Worm (Caenorhabditis elegans) whole organism, L4 larva: ENCODE data around the gene B0228.1.
A peak's percentile ranks its signal among the peaks of the same experiment; 100 is the strongest.

ENCODE experiments used
- F49E8.2 ChIP-seq: sonication (generic microtip); optimal IDR thresholded peaks from 2 replicates; lab custom pipeline; 2016; ENCODE audit warnings: missing compliant biosample characterization, mild to moderate bottlenecking, missing genetic modification characterization, borderline replicate concordance
- R02D3.7 ChIP-seq: fragments of 150-350 bp; sonication (generic microtip); optimal IDR thresholded peaks from 3 replicates; lab custom pipeline; 2014; ENCODE audit warnings: missing biosample characterization, missing genetic modification characterization
- ZK337.2 ChIP-seq: fragments of 200-800 bp; sonication (Bioruptor generic); IDR thresholded peaks from 2 replicates; pipeline ENCODE4 v1.3.6; 2022; ENCODE audit warnings: missing genetic modification reagents, missing genetic modification characterization, missing compliant biosample characterization
- aha-1 ChIP-seq: fragments of 150-350 bp; peaks from one replicate; lab custom pipeline; 2014; ENCODE audit warnings: missing biosample characterization, missing genetic modification characterization
- aly-2 ChIP-seq: sonication (generic microtip); optimal IDR thresholded peaks from 2 replicates; lab custom pipeline; 2018; ENCODE audit warnings: missing biosample characterization, missing genetic modification characterization
- ceh-44 ChIP-seq: fragments of 200-800 bp; sonication (Bioruptor generic); IDR thresholded peaks from 2 replicates; pipeline ENCODE4 v1.3.6; 2022; ENCODE audit warnings: missing genetic modification reagents, missing genetic modification characterization, missing compliant biosample characterization
- ceh-62 ChIP-seq: sonication (generic microtip); optimal IDR thresholded peaks from 2 replicates; lab custom pipeline; 2017; ENCODE audit warnings: missing biosample characterization, missing genetic modification characterization
- ces-1 ChIP-seq: fragments of 150-350 bp; sonication (generic microtip); optimal IDR thresholded peaks from 4 replicates; lab custom pipeline; 2014; ENCODE audit warnings: missing biosample characterization, missing genetic modification reagents, missing genetic modification characterization
- ctbp-1 ChIP-seq: fragments of 200-800 bp; sonication (Bioruptor generic); IDR thresholded peaks from 2 replicates; pipeline ENCODE4 v1.3.6; 2022; ENCODE audit warnings: missing genetic modification reagents, missing genetic modification characterization, missing compliant biosample characterization
- daf-12 ChIP-seq: fragments of 150-350 bp; optimal IDR thresholded peaks from 2 replicates; lab custom pipeline; 2014; ENCODE audit warnings: missing biosample characterization, missing genetic modification reagents, missing genetic modification characterization
- daf-16 ChIP-seq, 3 experiments: sonication (generic microtip); optimal IDR thresholded peaks; 2 replicates each; lab custom pipeline; 2016 to 2017; ENCODE audit warnings: missing genetic modification characterization in 3 of 3, missing genetic modification reagents in 3 of 3, mild to moderate bottlenecking in 2 of 3, missing compliant biosample characterization in 2 of 3, missing biosample characterization in 1 of 3, moderate library complexity in 1 of 3
- dmd-8 ChIP-seq: fragments of 200-800 bp; sonication (Bioruptor generic); IDR thresholded peaks from 2 replicates; pipeline ENCODE4 v1.3.6; 2022; ENCODE audit warnings: missing genetic modification characterization, missing compliant biosample characterization
- dmd-9 ChIP-seq: fragments of 200-800 bp; sonication (Bioruptor generic); IDR thresholded peaks from 2 replicates; pipeline ENCODE4 v1.3.6; 2022; ENCODE audit warnings: missing genetic modification reagents, missing genetic modification characterization, missing compliant biosample characterization
- dpl-1 ChIP-seq: fragments of 150-350 bp; optimal IDR thresholded peaks from 2 replicates; lab custom pipeline; 2014; ENCODE audit warnings: missing biosample characterization, missing genetic modification reagents, missing genetic modification characterization
- dve-1 ChIP-seq: sonication (generic microtip); optimal IDR thresholded peaks from 2 replicates; lab custom pipeline; 2017; ENCODE audit warnings: antibody characterized with exemption, mild to moderate bottlenecking, missing genetic modification characterization, missing compliant biosample characterization; ENCODE audit not compliant: insufficient read depth
- egl-27 ChIP-seq: sonication (generic microtip); optimal IDR thresholded peaks from 3 replicates; lab custom pipeline; 2017; ENCODE audit warnings: missing biosample characterization, missing genetic modification reagents, missing genetic modification characterization
- gei-8 ChIP-seq: fragments of 200-800 bp; sonication (Bioruptor generic); optimal IDR thresholded peaks from 2 replicates; lab custom pipeline; 2018; ENCODE audit warnings: mild to moderate bottlenecking, missing genetic modification characterization, missing compliant biosample characterization
- hif-1 ChIP-seq, 2 experiments: sonication (generic microtip); optimal IDR thresholded peaks; 2 replicates each; lab custom pipeline; 2016 to 2017; ENCODE audit warnings: missing compliant biosample characterization in 2 of 2, missing genetic modification characterization in 2 of 2, missing genetic modification reagents in 2 of 2, missing genotype in 2 of 2, mild to moderate bottlenecking in 1 of 2
- hlh-11 ChIP-seq: fragments of 200-800 bp; sonication (Bioruptor generic); optimal IDR thresholded peaks from 2 replicates; lab custom pipeline; 2018; ENCODE audit warnings: mild to moderate bottlenecking, missing genetic modification characterization, missing compliant biosample characterization
- lim-7 ChIP-seq: fragments of 200-800 bp; sonication (Bioruptor generic); IDR thresholded peaks from 2 replicates; pipeline ENCODE4 v1.3.6; 2022; ENCODE audit warnings: missing genetic modification characterization, missing compliant biosample characterization
- lin-1 ChIP-seq: fragments of 200-800 bp; sonication (Bioruptor generic); IDR thresholded peaks from 2 replicates; pipeline ENCODE4 v1.3.6; 2022; ENCODE audit warnings: missing genetic modification reagents, missing genetic modification characterization, missing compliant biosample characterization
- lin-13 ChIP-seq: fragments of 150-350 bp; optimal IDR thresholded peaks from 2 replicates; lab custom pipeline; 2014; ENCODE audit warnings: missing biosample characterization, missing genetic modification reagents, missing genetic modification characterization
- lin-38 ChIP-seq: fragments of 200-800 bp; sonication (Bioruptor generic); IDR thresholded peaks from 2 replicates; pipeline ENCODE4 v1.3.6; 2022; ENCODE audit warnings: missing genetic modification reagents, missing genetic modification characterization, missing compliant biosample characterization
- lir-3 ChIP-seq: sonication (generic microtip); optimal IDR thresholded peaks from 2 replicates; lab custom pipeline; 2016; ENCODE audit warnings: mild to moderate bottlenecking, missing genetic modification characterization, missing compliant biosample characterization
- lsy-2 ChIP-seq, 2 experiments: fragments of 150-350 bp in 1 of 2; sonication (generic microtip) in 1 of 2; optimal IDR thresholded peaks; 2 replicates each; lab custom pipeline; 2014 to 2017; ENCODE audit warnings: missing biosample characterization in 2 of 2, missing genetic modification characterization in 2 of 2
- mdl-1 ChIP-seq, 2 experiments: fragments of 150-350 bp in 1 of 2; sonication (generic microtip) in 1 of 2; optimal IDR thresholded peaks; 2 replicates each; lab custom pipeline; 2014 to 2017; ENCODE audit warnings: missing biosample characterization in 2 of 2, missing genetic modification characterization in 2 of 2
- mep-1 ChIP-seq: fragments of 150-350 bp; sonication (generic microtip); optimal IDR thresholded peaks from 3 replicates; lab custom pipeline; 2014; ENCODE audit warnings: missing biosample characterization, missing genetic modification characterization
- mes-2 ChIP-seq: sonication (generic microtip); optimal IDR thresholded peaks from 2 replicates; lab custom pipeline; 2016; ENCODE audit warnings: missing genotype, mild to moderate bottlenecking, missing genetic modification characterization, missing compliant biosample characterization; ENCODE audit not compliant: poor library complexity, severe bottlenecking
- nhr-11 ChIP-seq: fragments of 150-350 bp; optimal IDR thresholded peaks from 2 replicates; lab custom pipeline; 2014; ENCODE audit warnings: missing biosample characterization, missing genetic modification characterization
- nhr-25 ChIP-seq: sonication (generic microtip); optimal IDR thresholded peaks from 2 replicates; lab custom pipeline; 2017; ENCODE audit warnings: missing genetic modification characterization, mild to moderate bottlenecking, missing compliant biosample characterization, antibody characterized with exemption, moderate library complexity, borderline replicate concordance; ENCODE audit not compliant: insufficient read depth
- nhr-28 ChIP-seq: fragments of 150-350 bp; optimal IDR thresholded peaks from 2 replicates; lab custom pipeline; 2014; ENCODE audit warnings: missing biosample characterization, missing genetic modification characterization
- nhr-76 ChIP-seq: fragments of 150-350 bp; optimal IDR thresholded peaks from 2 replicates; lab custom pipeline; 2014; ENCODE audit warnings: missing biosample characterization, missing genetic modification characterization
- nhr-77 ChIP-seq: fragments of 150-350 bp; optimal IDR thresholded peaks from 2 replicates; lab custom pipeline; 2014; ENCODE audit warnings: missing biosample characterization, missing genetic modification characterization
- pha-4 ChIP-seq, 2 experiments: fragments of 150-350 bp in 1 of 2; fragments of 200-800 bp in 1 of 2; sonication (Bioruptor generic) in 1 of 2; IDR thresholded peaks in 1 of 2; optimal IDR thresholded peaks in 1 of 2; 2 replicates each; pipeline versions ENCODE4 v1.3.6 to Lab custom; 2014 to 2022; ENCODE audit warnings: missing genetic modification characterization in 2 of 2, missing genetic modification reagents in 2 of 2, missing biosample characterization in 1 of 2, missing compliant biosample characterization in 1 of 2
- snpc-4 ChIP-seq: fragments of 150-350 bp; optimal IDR thresholded peaks from 2 replicates; lab custom pipeline; 2014; ENCODE audit warnings: missing biosample characterization, missing genetic modification characterization
- tra-1 ChIP-seq: fragments of 200-800 bp; sonication (Bioruptor generic); IDR thresholded peaks from 2 replicates; pipeline ENCODE4 v1.3.6; 2022; ENCODE audit warnings: missing genetic modification reagents, missing genetic modification characterization, missing compliant biosample characterization
- unc-130 ChIP-seq: sonication (generic microtip); optimal IDR thresholded peaks from 2 replicates; lab custom pipeline; 2016; ENCODE audit warnings: missing genetic modification reagents, missing genetic modification characterization, missing compliant biosample characterization
- unc-62 ChIP-seq, 3 experiments: fragments of 150-350 bp in 1 of 3; sonication (generic microtip); optimal IDR thresholded peaks in 2 of 3; peaks in 1 of 3; 1 replicate in 1 of 3; 2 replicates in 2 of 3; lab custom pipeline; 2014 to 2017; ENCODE audit warnings: missing biosample characterization in 3 of 3, missing genetic modification characterization in 3 of 3, missing genetic modification reagents in 3 of 3, missing genotype in 1 of 3
- zag-1 ChIP-seq: fragments of 150-350 bp; optimal IDR thresholded peaks from 2 replicates; lab custom pipeline; 2014; ENCODE audit warnings: missing biosample characterization, missing genetic modification characterization

The B0228.1 gene

DNA sequence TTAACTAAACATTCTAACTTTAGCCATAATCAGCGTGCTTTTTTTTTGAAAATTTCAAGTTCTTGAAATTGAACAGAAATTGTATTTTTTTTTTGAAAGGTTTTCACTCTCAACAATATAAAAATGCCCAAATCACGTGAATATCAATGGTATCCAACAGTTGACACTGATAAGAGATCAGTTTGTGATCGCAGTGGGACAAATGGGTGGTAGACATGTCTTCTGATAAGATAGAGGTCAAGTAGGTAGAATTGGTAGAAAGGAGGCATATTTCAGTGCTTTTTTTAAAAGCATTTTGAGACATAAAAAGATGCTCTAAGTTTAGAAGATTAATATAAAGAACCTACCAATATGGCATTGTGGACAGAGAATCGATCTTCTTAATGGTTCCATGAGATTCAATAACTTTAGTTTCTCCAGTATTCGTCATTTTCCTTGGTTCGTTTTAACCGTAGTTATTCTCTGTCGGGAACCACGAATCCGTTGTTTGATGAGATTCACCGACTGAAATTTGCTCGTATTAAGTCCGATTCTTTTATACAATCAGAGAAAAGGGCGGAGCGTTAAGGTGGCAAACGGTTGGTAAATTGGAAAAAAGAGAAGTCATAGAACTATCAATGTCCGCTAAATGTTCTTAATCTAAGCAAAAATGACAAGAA is 22.3 kb downstream of the B0228.1 start, which contains the start of gene mthf-1 (continued):
- no peak for TF ChIP-seq ces-1
- TF ChIP-seq nhr-77 (tag; lab: Kevin White, UChicago): peak; percentile 44
- TF ChIP-seq tra-1 (GFP tag; lab: Robert Waterston, UW): peak; percentile 87
- TF ChIP-seq lin-1 (GFP tag; lab: Robert Waterston, UW): peak; percentile 69; the same call in 1 of the 2 replicates

DNA sequence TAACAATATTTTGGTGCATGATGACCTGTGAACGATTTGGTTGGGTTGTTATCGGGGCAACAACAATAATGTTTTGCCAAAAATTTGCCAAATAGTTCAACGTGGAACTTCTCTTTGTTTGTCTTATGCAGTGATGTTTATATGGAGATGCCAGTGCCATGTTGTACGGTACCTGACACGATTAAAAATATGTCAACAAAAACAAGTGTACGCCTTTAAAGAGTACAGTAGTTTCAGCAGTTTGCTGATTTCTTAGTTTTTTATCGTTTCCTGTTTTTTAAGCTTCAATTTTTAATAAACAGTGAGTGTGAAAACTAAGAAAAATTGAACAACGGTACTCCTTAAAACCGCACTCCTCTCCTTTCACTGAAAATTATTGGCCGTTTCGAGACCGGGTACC is 23.1 kb downstream of the B0228.1 start:
- TF ChIP-seq dpl-1 (GFP tag; lab: Kevin White, UChicago) (no peak), aly-2 (tag; lab: Kevin White, UChicago) (no peak), nhr-25 (tag; lab: Kevin White, UChicago) (no peak), daf-16 (GFP tag; optimal IDR thresholded peaks at IDR 0.05; lab: Kevin White, UChicago) (no peak), daf-16 (tag; optimal IDR thresholded peaks at IDR 0.05; lab: Kevin White, UChicago) (peak; percentile 97), zag-1 (tag; lab: Kevin White, UChicago) (no peak), aha-1 (tag; lab: Kevin White, UChicago) (peak; percentile 34), ces-1 (no peak), dmd-9 (no peak), hlh-11 (tag; lab: Kevin White, UChicago) (no peak), gei-8 (GFP tag; lab: Kevin White, UChicago) (no peak), lin-13 (GFP tag; lab: Kevin White, UChicago) (no peak), dve-1 (tag; lab: Kevin White, UChicago) (peak; percentile 22), F49E8.2 (no peak), ZK337.2 (no peak), nhr-76 (tag; lab: Kevin White, UChicago) (no peak), mdl-1 (tag; optimal IDR thresholded peaks at IDR 0.05; lab: Kevin White, UChicago) (no peak), lir-3 (tag; lab: Kevin White, UChicago) (no peak), dmd-8 (no peak), ctbp-1 (GFP tag; lab: Robert Waterston, UW) (no peak), unc-62 (GFP tag; optimal IDR thresholded peaks at IDR 0.05 in 1 of 2; lab: Kevin White, UChicago) (no peak), unc-62 (tag; optimal IDR thresholded peaks at IDR 0.05; lab: Kevin White, UChicago) (no peak), egl-27 (tag; lab: Kevin White, UChicago) (no peak)

- TF ChIP-seq mes-2 (tag; lab: Kevin White, UChicago) (peak; percentile 62), hif-1 (tag; optimal IDR thresholded peaks at IDR 0.05; lab: Kevin White, UChicago) (no peak), daf-12 (tag; lab: Kevin White, UChicago) (no peak), lsy-2 (tag; optimal IDR thresholded peaks at IDR 0.05; lab: Kevin White, UChicago) (peak in 1 of 2 experiments; percentile 41), nhr-28 (tag; lab: Kevin White, UChicago) (no peak), pha-4 (GFP tag; IDR thresholded peaks at IDR 0.05; lab: Robert Waterston, UW) (no peak), pha-4 (tag; optimal IDR thresholded peaks at IDR 0.05; lab: Kevin White, UChicago) (peak; percentile 9), lin-38 (peak; percentile 88), dpl-1 (GFP tag; lab: Kevin White, UChicago) (peak; percentile 67), ces-1 (no peak)
Observed at ce11 chrII:7781102-7781616, 26.0 kb downstream of the B0228.1 start, which contains the start of the genes snpc-1.1 and spdl-1. Gene snpc-1.1, minus strand, starts transcription at chrII:7781301. Gene spdl-1, plus strand, starts transcription at chrII:7781566.

- TF ChIP-seq lin-38 (peak; percentile 62), unc-62 (GFP tag; optimal IDR thresholded peaks at IDR 0.05 in 1 of 2; lab: Kevin White, UChicago) (peak in 1 of 2 experiments; percentile 11), unc-62 (tag; optimal IDR thresholded peaks at IDR 0.05; lab: Kevin White, UChicago) (no peak), ceh-62 (tag; lab: Kevin White, UChicago) (no peak), aha-1 (tag; lab: Kevin White, UChicago) (no peak), nhr-76 (tag; lab: Kevin White, UChicago) (no peak), unc-130 (no peak), lim-7 (GFP tag; lab: Robert Waterston, UW) (no peak), nhr-11 (no peak), ceh-44 (no peak), mep-1 (tag; lab: Kevin White, UChicago) (no peak), hlh-11 (tag; lab: Kevin White, UChicago) (no peak), R02D3.7 (tag; lab: Kevin White, UChicago) (no peak), snpc-4 (no peak)
Observed at ce11 chrII:7783467-7783959, 28.4 kb downstream of the B0228.1 start, which contains the start of gene skr-17. Gene skr-17, plus strand, starts transcription at chrII:7783517.
